Worm (Caenorhabditis elegans): Measurements from ENCODE around the gene Y67H2A.10.
A peak's percentile ranks its signal among the peaks of the same experiment; 100 is the strongest.

- no peak for TF ChIP-seq zag-1 (tag; optimal IDR thresholded peaks at IDR 0.05)
- no peak for TF ChIP-seq lin-13 (GFP tag; optimal IDR thresholded peaks at IDR 0.05)
- peak; percentile 89 for TF ChIP-seq ceh-28 (tag; optimal IDR thresholded peaks at IDR 0.05)
- TF ChIP-seq dve-1 (tag; optimal IDR thresholded peaks at IDR 0.05; ENCODE audit: insufficient read depth), result no peak
- no peak for TF ChIP-seq ceh-82 (tag; optimal IDR thresholded peaks at IDR 0.05)
- no peak for TF ChIP-seq nhr-6 (tag; optimal IDR thresholded peaks at IDR 0.05)
- no peak for TF ChIP-seq nhr-41 (GFP tag; IDR thresholded peaks at IDR 0.05)
- no peak for TF ChIP-seq pqm-1 (tag; optimal IDR thresholded peaks at IDR 0.05)
- TF ChIP-seq dmd-8 (GFP tag; IDR thresholded peaks at IDR 0.05), result no peak
- TF ChIP-seq ZK546.5 (tag; optimal IDR thresholded peaks at IDR 0.05), result no peak
- no peak for TF ChIP-seq mxl-2 (GFP tag; conservative IDR thresholded peaks at IDR 0.05)
- no peak for TF ChIP-seq snpc-4 (tag; optimal IDR thresholded peaks at IDR 0.05)
These were observed 30.8 kb upstream of the Y67H2A.10 start for ce11 chrIV:13319886-13320650.

Measured in whole organism, L4 larva.